Fruit fly (Drosophila melanogaster): ENCODE data around the gene CG31510.

The CG31510 gene

DNA sequence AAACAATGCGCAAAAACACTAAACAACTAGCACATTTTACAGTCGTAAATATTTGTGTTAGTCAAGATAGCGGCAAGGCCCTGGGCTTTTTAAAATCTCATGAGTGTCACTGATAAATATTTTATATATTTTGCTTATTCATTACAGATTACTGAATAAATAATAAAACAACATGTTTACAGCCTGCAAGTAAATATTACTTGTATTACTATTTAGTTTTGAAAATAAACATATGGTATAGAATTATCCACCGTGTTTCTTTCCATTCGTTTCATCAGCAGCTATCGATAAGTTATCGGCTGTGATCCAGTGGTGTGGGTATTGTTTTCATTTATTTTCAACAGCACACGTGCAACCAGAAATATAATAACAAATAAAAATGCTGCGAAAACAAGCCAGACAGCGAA is 48.2 kb downstream of the CG31510 start, which contains the start of the genes shams and CG11920 (continued):
- TF ChIP-seq nmo (GFP tag; optimal IDR thresholded peaks at IDR 0.05) (peak; percentile 51), Atf6 (GFP tag; IDR thresholded peaks at IDR 0.05) (no peak), PHDP (tag; optimal IDR thresholded peaks at IDR 0.05) (peak; percentile 3), Nf-YC (tag; optimal IDR thresholded peaks at IDR 0.05) (peak; percentile 42), Chrac-16 (GFP tag; optimal IDR thresholded peaks at IDR 0.05) (peak; percentile 1), Bdp1 (GFP tag; optimal IDR thresholded peaks at IDR 0.05) (no peak), CG10274 (GFP tag; optimal IDR thresholded peaks at IDR 0.05) (no peak), gfzf (GFP tag; optimal IDR thresholded peaks at IDR 0.05) (no peak), CG2199 (GFP tag; IDR thresholded peaks at IDR 0.05) (no peak), CG17829 (tag; optimal IDR thresholded peaks at IDR 0.05) (peak; percentile 69), Ravus (GFP tag; IDR thresholded peaks at IDR 0.05) (no peak), CG34422 (GFP tag; IDR thresholded peaks at IDR 0.05) (peak; percentile 37; the same call in 1 of the 3 replicates), Jarid2 (GFP tag; optimal IDR thresholded peaks at IDR 0.05) (no peak), CG1602 (GFP tag; optimal IDR thresholded peaks at IDR 0.05) (no peak), CG1529 (GFP tag; optimal IDR thresholded peaks at IDR 0.05) (no peak), CG15011 (GFP tag; optimal IDR thresholded peaks at IDR 0.05) (no peak), slou (GFP tag; optimal IDR thresholded peaks at IDR 0.05) (no peak), trh (GFP tag; optimal IDR thresholded peaks at IDR 0.05) (no peak), p53 (GFP tag; optimal IDR thresholded peaks at IDR 0.05) (no peak), Adf1 (GFP tag; IDR thresholded peaks at IDR 0.05) (no peak), Gug (GFP tag; IDR thresholded peaks at IDR 0.05) (no peak), gro (GFP tag; optimal IDR thresholded peaks at IDR 0.05) (peak; percentile 40), MBD-R2 (GFP tag; IDR thresholded peaks at IDR 0.05) (peak; percentile 62; the same call in 1 of the 2 replicates), fd96Cb (tag; optimal IDR thresholded peaks at IDR 0.05) (no peak), psq (GFP tag; optimal IDR thresholded peaks at IDR 0.05) (no peak), Dp (GFP tag; optimal IDR thresholded peaks at IDR 0.05) (peak; percentile 30), sob (GFP tag; IDR thresholded peaks at IDR 0.05) (no peak), dmrt11E (tag; optimal IDR thresholded peaks at IDR 0.05) (peak; percentile 3), CG6813 (GFP tag; optimal IDR thresholded peaks at IDR 0.05) (no peak), wek (GFP tag; optimal IDR thresholded peaks at IDR 0.05) (peak; percentile 77), CG4404 (GFP tag; IDR thresholded peaks at IDR 0.05) (no peak), Ets65A (GFP tag) (no peak), sr (GFP tag; IDR thresholded peaks at IDR 0.05) (no peak), nom (GFP tag; optimal IDR thresholded peaks at IDR 0.05) (no peak), Hr39 (optimal IDR thresholded peaks at IDR 0.05) (no peak), Usf (GFP tag; optimal IDR thresholded peaks at IDR 0.05) (no peak), crp (GFP tag; optimal IDR thresholded peaks at IDR 0.05) (peak in 1 of 2 experiments; percentile 73), CG12155 (GFP tag; optimal IDR thresholded peaks at IDR 0.05) (peak; percentile 26), Opbp (GFP tag; IDR thresholded peaks at IDR 0.05; ENCODE audit: partially characterized antibody) (peak; percentile 47; the same call in 1 of the 3 replicates), CG3995 (GFP tag; optimal IDR thresholded peaks at IDR 0.05) (peak; percentile 57), CG34224 (GFP tag; IDR thresholded peaks at IDR 0.05; ENCODE audit: partially characterized antibody) (peak; percentile 73; the same call in 1 of the 3 replicates), Deaf1 (tag; optimal IDR thresholded peaks at IDR 0.05) (no peak), CG10979 (tag; optimal IDR thresholded peaks at IDR 0.05) (peak; percentile 13), CG32767 (GFP tag; IDR thresholded peaks at IDR 0.05) (no peak), ems (GFP tag; optimal IDR thresholded peaks at IDR 0.05) (no peak), Stat92E (GFP tag; optimal IDR thresholded peaks at IDR 0.05) (peak in 1 of 3 experiments; percentile 9), HLH54F (GFP tag; optimal IDR thresholded peaks at IDR 0.05) (no peak), CG4617 (GFP tag; optimal IDR thresholded peaks at IDR 0.05; ENCODE audit: borderline replicate concordance) (peak; percentile 60), pfk (GFP tag; optimal IDR thresholded peaks at IDR 0.05) (peak; percentile 94), Dfd (GFP tag; optimal IDR thresholded peaks at IDR 0.05) (no peak), chinmo (GFP tag; IDR thresholded peaks at IDR 0.05; ENCODE audit: partially characterized antibody) (no peak)
